Worm (Caenorhabditis elegans) whole organism, late embryonic: ENCODE measurements around the gene F23A7.3.

ENCODE experiments used
- hlh-13 ChIP-seq: fragments of 200-800 bp; sonication (Bioruptor generic); optimal IDR thresholded peaks from 2 replicates; lab custom pipeline; 2018; ENCODE audit warnings: mild to moderate bottlenecking, missing genetic modification characterization, missing compliant biosample characterization
- hlh-15 ChIP-seq: sonication (generic microtip); optimal IDR thresholded peaks from 2 replicates; lab custom pipeline; 2016; ENCODE audit warnings: missing genetic modification characterization, missing compliant biosample characterization
- pqm-1 ChIP-seq: sonication (generic microtip); optimal IDR thresholded peaks from 2 replicates; lab custom pipeline; 2016; ENCODE audit warnings: missing genetic modification characterization, missing compliant biosample characterization
- ref-2 ChIP-seq: sonication (generic microtip); optimal IDR thresholded peaks from 2 replicates; lab custom pipeline; 2016; ENCODE audit warnings: missing genetic modification characterization, missing compliant biosample characterization
- unc-55 ChIP-seq: sonication (generic microtip); optimal IDR thresholded peaks from 2 replicates; lab custom pipeline; 2017; ENCODE audit warnings: missing biosample characterization, missing genetic modification reagents, missing genetic modification characterization

ce11 chrX:16228622-16229021, 8.8 kb downstream of the F23A7.3 start, which contains the start of gene F23A7.5:
- no peak for TF ChIP-seq hlh-15
- TF ChIP-seq ref-2: no peak
- TF ChIP-seq pqm-1: no peak
- TF ChIP-seq hlh-13 (GFP tag; lab: Kevin White, UChicago): no peak
- TF ChIP-seq unc-55 (GFP tag; lab: Kevin White, UChicago): no peak
